Fruit fly (Drosophila melanogaster) whole organism, embryonic: ENCODE results near the gene CG33723.

Source experiments
- CG1832 ChIP-seq: fragments of 200-800 bp; sonication (Bioruptor generic); optimal IDR thresholded peaks from 2 replicates; lab custom pipeline; 2017; ENCODE audit warnings: missing biosample characterization, mild to moderate bottlenecking, missing genetic modification characterization, inconsistent platforms
- HmgD ChIP-seq: fragments of 200-800 bp; sonication (Bioruptor generic); optimal IDR thresholded peaks from 3 replicates; lab custom pipeline; 2016; ENCODE audit warnings: missing biosample characterization, missing genetic modification characterization
- br ChIP-seq: fragments of >200 bp; optimal IDR thresholded peaks from 2 replicates; lab custom pipeline; 2017
- crp ChIP-seq, 2 experiments: fragments of 200-800 bp; sonication (Bioruptor generic); optimal IDR thresholded peaks; 2 replicates in 1 of 2; 3 replicates in 1 of 2; lab custom pipeline; 2017; ENCODE audit warnings: missing biosample characterization in 2 of 2, missing genetic modification characterization in 2 of 2, mild to moderate bottlenecking in 1 of 2, moderate library complexity in 1 of 2
- insv ChIP-seq, 2 experiments: fragments of 200-800 bp; sonication (Bioruptor generic); optimal IDR thresholded peaks; 3 replicates each; lab custom pipeline; 2016 to 2018; ENCODE audit warnings: missing biosample characterization in 2 of 2, missing genetic modification characterization in 2 of 2
- pzg ChIP-seq: fragments of 200-800 bp; sonication (Bioruptor generic); optimal IDR thresholded peaks from 3 replicates; lab custom pipeline; 2018; ENCODE audit warnings: missing biosample characterization, mild to moderate bottlenecking, missing genetic modification characterization, moderate library complexity
- run ChIP-seq: fragments of 200-800 bp; sonication (Bioruptor generic); optimal IDR thresholded peaks from 3 replicates; lab custom pipeline; 2018; ENCODE audit warnings: missing biosample characterization, mild to moderate bottlenecking, missing genetic modification characterization
- slbo ChIP-seq: fragments of 200-800 bp; sonication (Bioruptor generic); IDR thresholded peaks from 2 replicates; pipeline ENCODE4 v1.3.6; 2022; ENCODE audit warnings: missing biosample characterization, missing genetic modification characterization
- usp ChIP-seq: fragments of >200 bp; optimal IDR thresholded peaks from 2 replicates; lab custom pipeline; 2017; ENCODE audit warnings: missing biosample characterization, missing genetic modification characterization

- TF ChIP-seq insv (GFP tag; optimal IDR thresholded peaks at IDR 0.05; lab: Kevin White, UChicago) (no peak), slbo (0 out of 2 replicates have a peak, but pooled peaks have one; percentile 20), pzg (GFP tag; lab: Kevin White, UChicago) (peak; percentile 9), br (lab: Kevin White, UChicago) (no peak), run (no peak), crp (GFP tag; optimal IDR thresholded peaks at IDR 0.05; lab: Kevin White, UChicago) (no peak), usp (GFP tag; lab: Kevin White, UChicago) (no peak), CG1832 (GFP tag; lab: Kevin White, UChicago) (peak; percentile 77), HmgD (GFP tag; lab: Kevin White, UChicago) (no peak)
These were observed 19.5 kb upstream of the CG33723 start for dm6 chr2L:9460092-9460473.
